Fruit fly (Drosophila melanogaster) whole organism, embryonic: ENCODE data around the gene msopa.

Source experiments
- Abd-B ChIP-seq: fragments of 200-800 bp; sonication (Bioruptor generic); optimal IDR thresholded peaks from 2 replicates; lab custom pipeline; 2018; ENCODE audit warnings: missing biosample characterization, mild to moderate bottlenecking, missing genetic modification characterization, moderate library complexity
- Atf3 ChIP-seq: fragments of 200-800 bp; sonication (Bioruptor generic); optimal IDR thresholded peaks from 3 replicates; lab custom pipeline; 2016; ENCODE audit warnings: missing biosample characterization, missing genetic modification characterization
- CG10462 ChIP-seq: fragments of 200-800 bp; sonication (Bioruptor generic); optimal IDR thresholded peaks from 2 replicates; lab custom pipeline; 2016; ENCODE audit warnings: missing biosample characterization, missing genetic modification characterization
- CG10979 ChIP-seq: fragments of 200-800 bp; sonication (Bioruptor generic); optimal IDR thresholded peaks from 2 replicates; lab custom pipeline; 2018; ENCODE audit warnings: missing biosample characterization, mild to moderate bottlenecking, missing genetic modification characterization, moderate library complexity
- CG12391 ChIP-seq: fragments of 200-800 bp; sonication (Bioruptor generic); optimal IDR thresholded peaks from 3 replicates; lab custom pipeline; 2018; ENCODE audit warnings: missing biosample characterization, mild to moderate bottlenecking, missing genetic modification characterization, moderate library complexity
- CG12769 ChIP-seq: fragments of 200-800 bp; sonication (Bioruptor generic); optimal IDR thresholded peaks from 2 replicates; lab custom pipeline; 2019; ENCODE audit warnings: missing biosample characterization, mild to moderate bottlenecking, missing genetic modification characterization, moderate library complexity
- CG14667 ChIP-seq: fragments of 200-800 bp; sonication (Bioruptor generic); IDR thresholded peaks from 2 replicates; pipeline ENCODE4 v1.3.6; 2022; ENCODE audit warnings: missing biosample characterization, missing genetic modification characterization
- CG14710 ChIP-seq: fragments of 200-800 bp; sonication (Bioruptor generic); optimal IDR thresholded peaks from 3 replicates; lab custom pipeline; 2019; ENCODE audit warnings: missing biosample characterization, mild to moderate bottlenecking, missing genetic modification characterization, moderate library complexity
- CG17328 ChIP-seq: fragments of 200-800 bp; sonication (Bioruptor generic); IDR thresholded peaks from 2 replicates; pipeline ENCODE4 v1.3.6; 2022; ENCODE audit warnings: missing biosample characterization, missing genetic modification characterization
- CG17568 ChIP-seq: fragments of 200-800 bp; sonication (Bioruptor generic); optimal IDR thresholded peaks from 2 replicates; lab custom pipeline; 2018; ENCODE audit warnings: missing biosample characterization, mild to moderate bottlenecking, missing genetic modification characterization, moderate library complexity
- CG2120 ChIP-seq: fragments of 200-800 bp; sonication (Bioruptor generic); optimal IDR thresholded peaks from 3 replicates; lab custom pipeline; 2016; ENCODE audit warnings: missing biosample characterization, missing genetic modification characterization
- CG5953 ChIP-seq: fragments of 200-800 bp; sonication (Bioruptor generic); IDR thresholded peaks from 2 replicates; pipeline ENCODE4 v1.3.6; 2022; ENCODE audit warnings: missing biosample characterization, missing genetic modification characterization
- CG7745 ChIP-seq: fragments of 200-800 bp; sonication (Bioruptor generic); optimal IDR thresholded peaks from 2 replicates; lab custom pipeline; 2018; ENCODE audit warnings: missing biosample characterization, mild to moderate bottlenecking, missing genetic modification characterization, moderate library complexity
- CG7786 ChIP-seq: fragments of 200-800 bp; sonication (Bioruptor generic); optimal IDR thresholded peaks from 2 replicates; lab custom pipeline; 2016; ENCODE audit warnings: missing biosample characterization, missing genetic modification characterization
- CG8359 ChIP-seq: fragments of 200-800 bp; sonication (Bioruptor generic); optimal IDR thresholded peaks from 2 replicates; lab custom pipeline; 2017; ENCODE audit warnings: missing biosample characterization, mild to moderate bottlenecking, missing genetic modification characterization, borderline replicate concordance
- CG8478 ChIP-seq: fragments of >200 bp; optimal IDR thresholded peaks from 2 replicates; lab custom pipeline; 2018
- Dbx ChIP-seq: fragments of 200-800 bp; sonication (Bioruptor generic); IDR thresholded peaks from 3 replicates; pipeline ENCODE4 v1.3.6; 2022; ENCODE audit warnings: missing biosample characterization, missing genetic modification characterization
- ERR ChIP-seq: fragments of 200-800 bp; sonication (Bioruptor generic); optimal IDR thresholded peaks from 2 replicates; lab custom pipeline; 2016; ENCODE audit warnings: missing biosample characterization, missing genetic modification characterization
- Ets65A ChIP-seq: fragments of 200-800 bp; sonication (Bioruptor generic); peaks from one replicate; lab custom pipeline; 2016; ENCODE audit warnings: missing biosample characterization, missing genetic modification characterization
- Max ChIP-seq: fragments of 200-800 bp; sonication (Bioruptor generic); optimal IDR thresholded peaks from 2 replicates; lab custom pipeline; 2016; ENCODE audit warnings: missing biosample characterization, mild to moderate bottlenecking, missing genetic modification characterization
- Med ChIP-seq: fragments of 200-800 bp; sonication (Bioruptor generic); peaks from one replicate; lab custom pipeline; 2016; ENCODE audit warnings: missing biosample characterization, missing genetic modification characterization, mild to moderate bottlenecking, inconsistent platforms, moderate library complexity
- Mrtf ChIP-seq: fragments of 200-800 bp; sonication (Bioruptor generic); IDR thresholded peaks from 3 replicates; pipeline ENCODE4 v1.3.6; 2022; ENCODE audit warnings: missing biosample characterization, missing genetic modification characterization
- Poxn ChIP-seq: fragments of 200-800 bp; sonication (Bioruptor generic); IDR thresholded peaks from 2 replicates; pipeline ENCODE4 v1.3.6; 2022; ENCODE audit warnings: missing biosample characterization, missing genetic modification characterization
- Ssrp ChIP-seq: fragments of 200-800 bp; sonication (Bioruptor generic); optimal IDR thresholded peaks from 2 replicates; lab custom pipeline; 2018; ENCODE audit warnings: missing biosample characterization, mild to moderate bottlenecking, missing genetic modification characterization, moderate library complexity
- TFAM ChIP-seq: fragments of 200-800 bp; sonication (Bioruptor generic); optimal IDR thresholded peaks from 2 replicates; lab custom pipeline; 2017; ENCODE audit warnings: missing biosample characterization, missing genetic modification characterization, inconsistent platforms
- Xrp1 ChIP-seq: fragments of 200-800 bp; sonication (Bioruptor generic); IDR thresholded peaks from 2 replicates; pipeline ENCODE4 v1.3.6; 2022; ENCODE audit warnings: missing biosample characterization, missing genetic modification characterization
- ase ChIP-seq: fragments of 200-800 bp; sonication (Bioruptor generic); IDR thresholded peaks from 3 replicates; pipeline ENCODE4 v1.3.6; 2022; ENCODE audit warnings: missing biosample characterization, missing genetic modification characterization
- cad ChIP-seq: fragments of >200 bp; optimal IDR thresholded peaks from 2 replicates; lab custom pipeline; 2017; ENCODE audit warnings: missing biosample characterization, missing genetic modification characterization
- chn ChIP-seq: fragments of 200-800 bp; sonication (Bioruptor generic); optimal IDR thresholded peaks from 2 replicates; lab custom pipeline; 2016; ENCODE audit warnings: missing biosample characterization, missing genetic modification characterization
- crp ChIP-seq, 2 experiments: fragments of 200-800 bp; sonication (Bioruptor generic); optimal IDR thresholded peaks; 2 replicates in 1 of 2; 3 replicates in 1 of 2; lab custom pipeline; 2017; ENCODE audit warnings: missing biosample characterization in 2 of 2, missing genetic modification characterization in 2 of 2, mild to moderate bottlenecking in 1 of 2, moderate library complexity in 1 of 2
- dan ChIP-seq: fragments of 200-800 bp; sonication (Bioruptor generic); IDR thresholded peaks from 2 replicates; pipeline ENCODE4 v1.3.6; 2022; ENCODE audit warnings: missing biosample characterization, missing genetic modification characterization
- dmrt99B ChIP-seq: fragments of 200-800 bp; sonication (Bioruptor generic); optimal IDR thresholded peaks from 2 replicates; lab custom pipeline; 2018; ENCODE audit warnings: missing biosample characterization, mild to moderate bottlenecking, missing genetic modification characterization, moderate library complexity
- gfzf ChIP-seq: fragments of 200-800 bp; sonication (Bioruptor generic); optimal IDR thresholded peaks from 2 replicates; lab custom pipeline; 2016; ENCODE audit warnings: missing biosample characterization, mild to moderate bottlenecking, missing genetic modification characterization, moderate library complexity
- insv ChIP-seq, 2 experiments: fragments of 200-800 bp; sonication (Bioruptor generic); optimal IDR thresholded peaks; 3 replicates each; lab custom pipeline; 2016 to 2018; ENCODE audit warnings: missing biosample characterization in 2 of 2, missing genetic modification characterization in 2 of 2
- inv ChIP-seq: fragments of 200-800 bp; sonication (Bioruptor generic); IDR thresholded peaks from 2 replicates; pipeline ENCODE4 v1.3.6; 2022; ENCODE audit warnings: missing biosample characterization, missing genetic modification characterization; ENCODE audit not compliant: partially characterized antibody
- lbe ChIP-seq: fragments of 200-800 bp; sonication (Bioruptor generic); optimal IDR thresholded peaks from 2 replicates; lab custom pipeline; 2016; ENCODE audit warnings: missing biosample characterization, mild to moderate bottlenecking, missing genetic modification characterization
- lov ChIP-seq, 2 experiments: fragments of 200-800 bp in 1 of 2; fragments of >200 bp in 1 of 2; sonication (Bioruptor generic) in 1 of 2; IDR thresholded peaks in 1 of 2; optimal IDR thresholded peaks in 1 of 2; 2 replicates in 1 of 2; 3 replicates in 1 of 2; pipeline versions ENCODE4 v1.3.6 to Lab custom; 2017 to 2022; ENCODE audit warnings: missing biosample characterization in 1 of 2, missing genetic modification characterization in 1 of 2
- mld ChIP-seq: fragments of 200-800 bp; sonication (Bioruptor generic); IDR thresholded peaks from 3 replicates; pipeline ENCODE4 v1.3.6; 2022; ENCODE audit warnings: missing biosample characterization, missing genetic modification characterization; ENCODE audit not compliant: partially characterized antibody
- nmo ChIP-seq: fragments of 200-800 bp; sonication (Bioruptor generic); optimal IDR thresholded peaks from 2 replicates; lab custom pipeline; 2018; ENCODE audit warnings: missing biosample characterization, mild to moderate bottlenecking, missing genetic modification characterization, moderate library complexity
- pan ChIP-seq, 4 experiments: fragments of >200 bp in 3 of 4; fragments of 200-800 bp in 1 of 4; sonication (Bioruptor generic) in 1 of 4; optimal IDR thresholded peaks in 3 of 4; IDR thresholded peaks in 1 of 4; 2 replicates each; pipeline versions ENCODE4 v1.3.6 to Lab custom; 2017 to 2022; ENCODE audit warnings: missing biosample characterization in 2 of 4, missing genetic modification characterization in 2 of 4, mixed read lengths in 1 of 4
- pho ChIP-seq: fragments of 200-800 bp; sonication (Bioruptor generic); optimal IDR thresholded peaks from 2 replicates; lab custom pipeline; 2016; ENCODE audit warnings: missing biosample characterization, missing genetic modification characterization
- phol ChIP-seq: fragments of 200-800 bp; sonication (Bioruptor generic); optimal IDR thresholded peaks from 3 replicates; lab custom pipeline; 2018; ENCODE audit warnings: missing biosample characterization, mild to moderate bottlenecking, missing genetic modification characterization, moderate library complexity
- rib ChIP-seq: fragments of 200-800 bp; sonication (Bioruptor generic); IDR thresholded peaks from 2 replicates; pipeline ENCODE4 v1.3.6; 2022; ENCODE audit warnings: missing biosample characterization, missing genetic modification characterization
- tap ChIP-seq: fragments of 200-800 bp; optimal IDR thresholded peaks from 3 replicates; lab custom pipeline; 2019; ENCODE audit warnings: missing biosample characterization, mild to moderate bottlenecking, missing genetic modification characterization, moderate library complexity
- vnd ChIP-seq: fragments of 200-800 bp; sonication (Bioruptor generic); IDR thresholded peaks from 3 replicates; pipeline ENCODE4 v1.3.6; 2022; ENCODE audit warnings: missing biosample characterization, missing genetic modification characterization; ENCODE audit not compliant: partially characterized antibody
- wor ChIP-seq: fragments of 200-800 bp; sonication (Bioruptor generic); IDR thresholded peaks from 2 replicates; pipeline ENCODE4 v1.3.6; 2022; ENCODE audit warnings: missing biosample characterization, missing genetic modification characterization
- z ChIP-seq: fragments of 200-800 bp; sonication (Bioruptor generic); IDR thresholded peaks from 3 replicates; pipeline ENCODE4 v1.3.6; 2022; ENCODE audit warnings: missing biosample characterization, missing genetic modification characterization
- zf30C ChIP-seq: fragments of 200-800 bp; sonication (Bioruptor generic); optimal IDR thresholded peaks from 3 replicates; lab custom pipeline; 2018; ENCODE audit warnings: missing biosample characterization, mild to moderate bottlenecking, missing genetic modification characterization

The msopa gene

DNA sequence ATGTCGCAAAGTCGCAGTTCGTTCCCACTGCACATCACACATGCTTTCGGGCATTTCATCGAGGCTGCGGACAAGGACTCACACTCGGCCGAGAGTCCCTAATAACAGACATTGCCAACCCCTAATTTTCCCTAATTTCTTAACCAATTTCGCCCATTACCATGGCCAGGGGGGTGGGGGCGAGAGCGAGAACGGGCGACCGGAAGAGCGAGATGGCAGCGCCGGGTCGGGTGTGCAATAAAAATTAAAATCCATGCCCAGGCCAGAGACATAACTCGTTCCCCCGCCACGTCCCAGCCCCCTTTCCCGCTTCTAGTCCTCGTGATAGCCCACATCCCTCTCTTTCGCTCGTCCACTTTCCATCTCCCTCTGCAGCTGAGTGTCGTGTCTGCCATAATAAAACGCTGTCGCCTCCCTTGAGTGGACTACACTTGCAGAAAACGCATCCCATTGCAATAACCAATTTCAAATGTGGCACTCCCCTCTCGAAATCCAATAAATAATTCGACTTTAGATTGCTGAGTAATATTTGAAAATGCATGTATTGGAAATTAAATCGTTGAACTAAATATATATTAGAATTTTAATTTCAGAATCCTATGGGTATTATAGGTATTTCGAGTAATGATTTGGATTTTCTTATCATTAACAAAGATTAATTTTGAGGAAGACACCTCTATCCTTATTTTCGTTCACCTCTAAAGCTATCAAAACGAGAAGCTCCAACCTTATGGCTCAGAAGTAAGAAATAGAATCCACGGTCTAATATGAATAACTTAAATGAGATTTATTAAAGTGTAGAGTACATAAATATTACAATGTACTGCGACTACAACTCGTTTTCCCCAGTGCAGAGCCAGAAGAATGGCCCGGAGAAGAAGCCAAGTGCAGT lies 47.6 kb downstream of the msopa start (continued):
- peak; percentile 25 for TF ChIP-seq Ets65A (GFP tag; lab: Kevin White, UChicago)
- TF ChIP-seq CG8359 (GFP tag; lab: Kevin White, UChicago) = no peak
- no peak for TF ChIP-seq ase
- peak; percentile 21 for TF ChIP-seq dmrt99B (tag; lab: Kevin White, UChicago)
- TF ChIP-seq ERR (GFP tag; lab: Kevin White, UChicago) = no peak
- TF ChIP-seq CG17568 (GFP tag; lab: Kevin White, UChicago) = no peak
- TF ChIP-seq gfzf = no peak
- no peak for TF ChIP-seq crp (GFP tag; optimal IDR thresholded peaks at IDR 0.05; lab: Kevin White, UChicago)
- TF ChIP-seq insv (GFP tag; optimal IDR thresholded peaks at IDR 0.05; lab: Kevin White, UChicago) = no peak
- no peak for TF ChIP-seq CG14667 (GFP tag; lab: Robert Waterston, UW)
- no peak for TF ChIP-seq Atf3 (GFP tag; lab: Kevin White, UChicago)
- TF ChIP-seq vnd (GFP tag; lab: Robert Waterston, UW) = no peak
- TF ChIP-seq CG7745 (tag; lab: Kevin White, UChicago) = peak; percentile 96
- peak; percentile 23 for TF ChIP-seq CG12391
- no peak for TF ChIP-seq dan
- no peak for TF ChIP-seq Xrp1 (GFP tag; lab: Robert Waterston, UW)
- no peak for TF ChIP-seq CG10462 (GFP tag; lab: Kevin White, UChicago)
- no peak for TF ChIP-seq CG5953
- no peak for TF ChIP-seq lov (optimal IDR thresholded peaks at IDR 0.05; lab: Kevin White, UChicago)
- TF ChIP-seq lov (GFP tag; IDR thresholded peaks at IDR 0.05; lab: Robert Waterston, UW) = no peak
- no peak for TF ChIP-seq CG8478
- no peak for TF ChIP-seq CG12769 (tag; lab: Kevin White, UChicago)
- TF ChIP-seq CG10979 (tag; lab: Kevin White, UChicago) = peak; percentile 42
- TF ChIP-seq wor (GFP tag; lab: Robert Waterston, UW) = no peak
- no peak for TF ChIP-seq rib (GFP tag; lab: Robert Waterston, UW)
- no peak for TF ChIP-seq TFAM (GFP tag; lab: Kevin White, UChicago)
- TF ChIP-seq phol (tag; lab: Kevin White, UChicago) = peak; percentile 28
- no peak for TF ChIP-seq lbe (GFP tag; lab: Kevin White, UChicago)
- no peak for TF ChIP-seq mld (GFP tag; lab: Robert Waterston, UW)
- TF ChIP-seq Med (GFP tag; lab: Kevin White, UChicago) = peak; percentile 55
- no peak for TF ChIP-seq pan (optimal IDR thresholded peaks at IDR 0.05; lab: Kevin White, UChicago)
- TF ChIP-seq pan (GFP tag; optimal IDR thresholded peaks at IDR 0.05 in 1 of 2, IDR thresholded peaks at IDR 0.05 in 1 of 2) = no peak
- TF ChIP-seq Max (GFP tag; lab: Kevin White, UChicago) = no peak
- no peak for TF ChIP-seq Poxn (GFP tag; lab: Robert Waterston, UW)
- TF ChIP-seq z = no peak
- TF ChIP-seq CG14710 (tag; lab: Kevin White, UChicago) = peak; percentile 55
- no peak for TF ChIP-seq CG2120 (GFP tag; lab: Kevin White, UChicago)
- no peak for TF ChIP-seq Dbx (GFP tag; lab: Robert Waterston, UW)
- peak; percentile 0 for TF ChIP-seq nmo (GFP tag; lab: Kevin White, UChicago)
- TF ChIP-seq Mrtf (GFP tag; lab: Robert Waterston, UW) = no peak
- no peak for TF ChIP-seq CG7786 (GFP tag; lab: Kevin White, UChicago)
- peak; percentile 18 for TF ChIP-seq Ssrp (tag; lab: Kevin White, UChicago)
- no peak for TF ChIP-seq tap (tag; lab: Kevin White, UChicago)
- TF ChIP-seq CG17328 (GFP tag; lab: Robert Waterston, UW) = 0 out of 2 replicates have a peak, but pooled peaks have one; percentile 27
- TF ChIP-seq chn (GFP tag; lab: Kevin White, UChicago) = no peak
- no peak for TF ChIP-seq pho (GFP tag; lab: Kevin White, UChicago)
- TF ChIP-seq Abd-B = peak; percentile 10
- TF ChIP-seq inv (GFP tag; lab: Robert Waterston, UW) = no peak
- TF ChIP-seq cad (GFP tag; lab: Kevin White, UChicago) = no peak
- peak; percentile 75 for TF ChIP-seq zf30C
